Fruit fly (Drosophila melanogaster) whole organism, embryonic: Measurements from ENCODE around the gene CG9672.
A peak's percentile ranks its signal among the peaks of the same experiment; 100 is the strongest.

ENCODE experiments used
- Atf3 ChIP-seq: fragments of 200-800 bp; sonication (Bioruptor generic); optimal IDR thresholded peaks from 3 replicates; lab custom pipeline; 2016; ENCODE audit warnings: missing biosample characterization, missing genetic modification characterization
- CG10321 ChIP-seq: fragments of 200-800 bp; sonication (Bioruptor generic); IDR thresholded peaks from 2 replicates; pipeline ENCODE4 v1.3.6; 2022; ENCODE audit warnings: missing biosample characterization, missing genetic modification characterization
- CG10366 ChIP-seq: fragments of 200-800 bp; sonication (Bioruptor generic); IDR thresholded peaks from 2 replicates; pipeline ENCODE4 v1.3.6; 2022; ENCODE audit warnings: missing biosample characterization, missing genetic modification characterization
- CG10979 ChIP-seq: fragments of 200-800 bp; sonication (Bioruptor generic); optimal IDR thresholded peaks from 2 replicates; lab custom pipeline; 2018; ENCODE audit warnings: missing biosample characterization, mild to moderate bottlenecking, missing genetic modification characterization, moderate library complexity
- CG11093 ChIP-seq: fragments of 200-800 bp; sonication (Bioruptor generic); IDR thresholded peaks from 3 replicates; pipeline ENCODE4 v1.3.6; 2022; ENCODE audit warnings: missing biosample characterization, missing genetic modification characterization
- CG12155 ChIP-seq: fragments of 200-800 bp; sonication (Bioruptor generic); optimal IDR thresholded peaks from 3 replicates; lab custom pipeline; 2016; ENCODE audit warnings: missing biosample characterization, missing genetic modification characterization
- CG15011 ChIP-seq: fragments of 200-800 bp; sonication (Bioruptor generic); optimal IDR thresholded peaks from 3 replicates; lab custom pipeline; 2018; ENCODE audit warnings: missing biosample characterization, mild to moderate bottlenecking, missing genetic modification characterization
- CG1529 ChIP-seq: fragments of 200-800 bp; sonication (Bioruptor generic); optimal IDR thresholded peaks from 3 replicates; lab custom pipeline; 2018; ENCODE audit warnings: missing biosample characterization, missing genetic modification characterization
- CG15696 ChIP-seq: fragments of 200-800 bp; sonication (Bioruptor generic); optimal IDR thresholded peaks from 2 replicates; lab custom pipeline; 2019; ENCODE audit warnings: missing biosample characterization, mild to moderate bottlenecking, missing genetic modification characterization, moderate library complexity
- CG16813 ChIP-seq: fragments of 200-800 bp; sonication (Bioruptor generic); IDR thresholded peaks from 3 replicates; pipeline ENCODE4 v1.3.6; 2022; ENCODE audit warnings: missing biosample characterization, missing genetic modification characterization; ENCODE audit not compliant: partially characterized antibody
- CG17328 ChIP-seq: fragments of 200-800 bp; sonication (Bioruptor generic); IDR thresholded peaks from 2 replicates; pipeline ENCODE4 v1.3.6; 2022; ENCODE audit warnings: missing biosample characterization, missing genetic modification characterization
- CG18476 ChIP-seq: fragments of 200-800 bp; sonication (Bioruptor generic); optimal IDR thresholded peaks from 2 replicates; lab custom pipeline; 2016; ENCODE audit warnings: missing biosample characterization, mild to moderate bottlenecking, missing genetic modification characterization
- CG2120 ChIP-seq: fragments of 200-800 bp; sonication (Bioruptor generic); optimal IDR thresholded peaks from 3 replicates; lab custom pipeline; 2016; ENCODE audit warnings: missing biosample characterization, missing genetic modification characterization
- CG32767 ChIP-seq: fragments of 200-800 bp; sonication (Bioruptor generic); IDR thresholded peaks from 2 replicates; pipeline ENCODE4 v1.3.6; 2022; ENCODE audit warnings: missing biosample characterization, missing genetic modification characterization
- CG3281 ChIP-seq: fragments of 200-800 bp; sonication (Bioruptor generic); optimal IDR thresholded peaks from 3 replicates; lab custom pipeline; 2017; ENCODE audit warnings: missing biosample characterization, mild to moderate bottlenecking, missing genetic modification characterization
- CG4328 ChIP-seq: fragments of 200-800 bp; sonication (Bioruptor generic); optimal IDR thresholded peaks from 3 replicates; lab custom pipeline; 2017; ENCODE audit warnings: missing biosample characterization, missing genetic modification reagents, missing genetic modification characterization
- CG4707 ChIP-seq: fragments of 200-800 bp; sonication (Bioruptor generic); optimal IDR thresholded peaks from 2 replicates; lab custom pipeline; 2018; ENCODE audit warnings: missing biosample characterization, mild to moderate bottlenecking, missing genetic modification characterization, moderate library complexity
- CG7963 ChIP-seq: fragments of 200-800 bp; sonication (Bioruptor generic); IDR thresholded peaks from 3 replicates; pipeline ENCODE4 v1.3.6; 2022; ENCODE audit warnings: missing biosample characterization, missing genetic modification characterization; ENCODE audit not compliant: partially characterized antibody
- CG7987 ChIP-seq: fragments of 200-800 bp; sonication (Bioruptor generic); optimal IDR thresholded peaks from 2 replicates; lab custom pipeline; 2018; ENCODE audit warnings: missing biosample characterization, mild to moderate bottlenecking, missing genetic modification characterization, moderate library complexity
- CG8765 ChIP-seq: fragments of 200-800 bp; sonication (Bioruptor generic); IDR thresholded peaks from 2 replicates; pipeline ENCODE4 v1.3.6; 2022; ENCODE audit warnings: missing biosample characterization, missing genetic modification characterization
- CG9437 ChIP-seq: fragments of 200-800 bp; sonication (Bioruptor generic); optimal IDR thresholded peaks from 2 replicates; lab custom pipeline; 2018; ENCODE audit warnings: missing biosample characterization, mild to moderate bottlenecking, missing genetic modification characterization
- CoRest ChIP-seq: fragments of 200-800 bp; sonication (Bioruptor generic); optimal IDR thresholded peaks from 3 replicates; lab custom pipeline; 2018; ENCODE audit warnings: missing biosample characterization, mild to moderate bottlenecking, missing genetic modification characterization, moderate library complexity
- CrebB ChIP-seq: fragments of 200-800 bp; sonication (Bioruptor generic); optimal IDR thresholded peaks from 3 replicates; lab custom pipeline; 2018; ENCODE audit warnings: missing biosample characterization, mild to moderate bottlenecking, missing genetic modification characterization
- D19B ChIP-seq: fragments of 200-800 bp; sonication (Bioruptor generic); optimal IDR thresholded peaks from 2 replicates; lab custom pipeline; 2017; ENCODE audit warnings: missing biosample characterization, mild to moderate bottlenecking, missing genetic modification characterization
- Dek ChIP-seq: fragments of 200-800 bp; sonication (Bioruptor generic); optimal IDR thresholded peaks from 3 replicates; lab custom pipeline; 2019; ENCODE audit warnings: missing biosample characterization, mild to moderate bottlenecking, missing genetic modification characterization, moderate library complexity
- Eip74EF ChIP-seq, 2 experiments: fragments of 200-800 bp in 1 of 2; fragments of >200 bp in 1 of 2; sonication (Bioruptor generic) in 1 of 2; optimal IDR thresholded peaks; 2 replicates each; lab custom pipeline; 2017 to 2019; ENCODE audit warnings: missing biosample characterization in 2 of 2, missing genetic modification characterization in 2 of 2, mild to moderate bottlenecking in 1 of 2, moderate library complexity in 1 of 2
- Hmx ChIP-seq: fragments of 200-800 bp; sonication (Bioruptor generic); optimal IDR thresholded peaks from 2 replicates; lab custom pipeline; 2016; ENCODE audit warnings: missing biosample characterization, missing genetic modification characterization
- Hsf ChIP-seq: fragments of 200-800 bp; sonication (Bioruptor generic); optimal IDR thresholded peaks from 3 replicates; lab custom pipeline; 2016; ENCODE audit warnings: missing biosample characterization, missing genetic modification characterization
- Lhr ChIP-seq: fragments of 200-800 bp; sonication (Bioruptor generic); optimal IDR thresholded peaks from 3 replicates; lab custom pipeline; 2017; ENCODE audit warnings: mild to moderate bottlenecking, missing biosample characterization, missing genetic modification reagents, missing genetic modification characterization
- Rfx ChIP-seq: fragments of 200-800 bp; sonication (Bioruptor generic); IDR thresholded peaks from 2 replicates; pipeline ENCODE4 v1.3.6; 2022; ENCODE audit warnings: missing biosample characterization, missing genetic modification characterization
- Tbp ChIP-seq: fragments of >200 bp; optimal IDR thresholded peaks from 2 replicates; lab custom pipeline; 2018; ENCODE audit warnings: missing biosample characterization, missing genetic modification characterization
- ac ChIP-seq: fragments of 200-800 bp; sonication (Bioruptor generic); optimal IDR thresholded peaks from 3 replicates; lab custom pipeline; 2017; ENCODE audit warnings: missing biosample characterization, mild to moderate bottlenecking, missing genetic modification characterization
- chinmo ChIP-seq: fragments of 200-800 bp; sonication (Bioruptor generic); IDR thresholded peaks from 4 replicates; pipeline ENCODE4 v1.3.6; 2022; ENCODE audit warnings: missing biosample characterization, missing genetic modification characterization; ENCODE audit not compliant: partially characterized antibody
- dan ChIP-seq: fragments of 200-800 bp; sonication (Bioruptor generic); IDR thresholded peaks from 2 replicates; pipeline ENCODE4 v1.3.6; 2022; ENCODE audit warnings: missing biosample characterization, missing genetic modification characterization
- ewg ChIP-seq: fragments of 200-800 bp; sonication (Bioruptor generic); optimal IDR thresholded peaks from 3 replicates; lab custom pipeline; 2017; ENCODE audit warnings: mild to moderate bottlenecking, missing biosample characterization, missing genetic modification reagents, missing genetic modification characterization
- klu ChIP-seq: fragments of 200-800 bp; sonication (Bioruptor generic); IDR thresholded peaks from 2 replicates; pipeline ENCODE4 v1.3.6; 2022; ENCODE audit warnings: missing biosample characterization, missing genetic modification characterization
- luna ChIP-seq: fragments of 200-800 bp; sonication (Bioruptor generic); optimal IDR thresholded peaks from 2 replicates; lab custom pipeline; 2016; ENCODE audit warnings: missing biosample characterization, missing genetic modification characterization
- nerfin-2 ChIP-seq: fragments of 200-800 bp; sonication (Bioruptor generic); IDR thresholded peaks from 2 replicates; pipeline ENCODE4 v1.3.6; 2022; ENCODE audit warnings: missing biosample characterization, missing genetic modification characterization; ENCODE audit not compliant: partially characterized antibody
- pfk ChIP-seq: fragments of 200-800 bp; sonication (Bioruptor generic); optimal IDR thresholded peaks from 2 replicates; lab custom pipeline; 2018; ENCODE audit warnings: missing biosample characterization, mild to moderate bottlenecking, missing genetic modification characterization, moderate library complexity
- ranshi ChIP-seq: fragments of 200-800 bp; sonication (Bioruptor generic); IDR thresholded peaks from 2 replicates; pipeline ENCODE4 v1.3.6; 2022; ENCODE audit warnings: missing biosample characterization, missing genetic modification characterization
- row ChIP-seq: fragments of 200-800 bp; sonication (Bioruptor generic); IDR thresholded peaks from 3 replicates; pipeline ENCODE4 v1.3.6; 2022; ENCODE audit warnings: missing biosample characterization, missing genetic modification characterization
- shn ChIP-seq: fragments of 200-800 bp; sonication (Bioruptor generic); optimal IDR thresholded peaks from 3 replicates; lab custom pipeline; 2016; ENCODE audit warnings: missing biosample characterization, missing genetic modification characterization
- slou ChIP-seq: fragments of 200-800 bp; sonication (Bioruptor generic); optimal IDR thresholded peaks from 3 replicates; lab custom pipeline; 2016; ENCODE audit warnings: missing biosample characterization, missing genetic modification characterization
- tgo ChIP-seq: fragments of 200-800 bp; sonication (Bioruptor generic); IDR thresholded peaks from 3 replicates; pipeline ENCODE4 v1.3.6; 2022; ENCODE audit warnings: missing biosample characterization, missing genetic modification characterization
- twi ChIP-seq: fragments of 200-800 bp; optimal IDR thresholded peaks from 2 replicates; lab custom pipeline; 2019; ENCODE audit warnings: missing biosample characterization, mild to moderate bottlenecking, missing genetic modification characterization, moderate library complexity
- tx ChIP-seq: fragments of 200-800 bp; sonication (Bioruptor generic); optimal IDR thresholded peaks from 2 replicates; lab custom pipeline; 2016; ENCODE audit warnings: missing biosample characterization, missing genetic modification characterization
- usp ChIP-seq: fragments of >200 bp; optimal IDR thresholded peaks from 2 replicates; lab custom pipeline; 2017; ENCODE audit warnings: missing biosample characterization, missing genetic modification characterization
- zen2 ChIP-seq: fragments of 200-800 bp; sonication (Bioruptor generic); IDR thresholded peaks from 3 replicates; pipeline ENCODE4 v1.3.6; 2022; ENCODE audit warnings: missing biosample characterization, missing genetic modification characterization; ENCODE audit not compliant: partially characterized antibody

The CG9672 gene

dm6 chrX:16750712-16751578 is 44.3 kb upstream of the CG9672 start (continued):
- TF ChIP-seq CG32767 (peak; percentile 39; the same call in 1 of the 2 replicates), chinmo (GFP tag; lab: Robert Waterston, UW) (0 out of 4 replicates have a peak, but pooled peaks have one; percentile 14), CG7963 (GFP tag; lab: Robert Waterston, UW) (no peak), tgo (GFP tag; lab: Robert Waterston, UW) (peak; percentile 47; the same call in 1 of the 3 replicates), CG9437 (GFP tag; lab: Kevin White, UChicago) (peak; percentile 53), Tbp (no peak), Hsf (peak; percentile 33), zen2 (GFP tag; lab: Robert Waterston, UW) (no peak), CoRest (tag; lab: Kevin White, UChicago) (peak; percentile 85), ranshi (GFP tag; lab: Robert Waterston, UW) (peak; percentile 46; the same call in 1 of the 2 replicates), shn (GFP tag; lab: Kevin White, UChicago) (no peak), Eip74EF (GFP tag; optimal IDR thresholded peaks at IDR 0.05; lab: Kevin White, UChicago) (peak in 1 of 2 experiments; percentile 72), CG4707 (GFP tag; lab: Kevin White, UChicago) (peak; percentile 5), CG12155 (GFP tag; lab: Kevin White, UChicago) (peak; percentile 22), Atf3 (GFP tag; lab: Kevin White, UChicago) (no peak), twi (tag; lab: Kevin White, UChicago) (peak; percentile 51), CG15011 (peak; percentile 56), ewg (GFP tag; lab: Kevin White, UChicago) (peak; percentile 47), tx (GFP tag; lab: Kevin White, UChicago) (no peak), CG7987 (peak; percentile 2), CG10366 (GFP tag; lab: Robert Waterston, UW) (peak; percentile 39), CG11093 (no peak), CG18476 (GFP tag; lab: Kevin White, UChicago) (peak; percentile 53), luna (GFP tag; lab: Kevin White, UChicago) (no peak), klu (GFP tag; lab: Robert Waterston, UW) (no peak), row (GFP tag; lab: Robert Waterston, UW) (peak; percentile 79), CrebB (tag; lab: Kevin White, UChicago) (peak; percentile 62), Dek (tag; lab: Kevin White, UChicago) (peak; percentile 67), CG1529 (GFP tag; lab: Kevin White, UChicago) (peak; percentile 50), CG15696 (tag; lab: Kevin White, UChicago) (peak; percentile 83), CG17328 (GFP tag; lab: Robert Waterston, UW) (peak; percentile 53), ac (GFP tag; lab: Kevin White, UChicago) (peak; percentile 49), CG4328 (GFP tag; lab: Kevin White, UChicago) (peak; percentile 69), CG8765 (no peak), usp (GFP tag; lab: Kevin White, UChicago) (no peak), CG3281 (GFP tag; lab: Kevin White, UChicago) (peak; percentile 69), CG10979 (tag; lab: Kevin White, UChicago) (peak; percentile 86), CG2120 (GFP tag; lab: Kevin White, UChicago) (peak; percentile 45), D19B (GFP tag; lab: Kevin White, UChicago) (peak; percentile 15), pfk (no peak), Rfx (GFP tag; lab: Robert Waterston, UW) (peak; percentile 70), nerfin-2 (GFP tag; lab: Robert Waterston, UW) (no peak), dan (GFP tag; lab: Robert Waterston, UW) (no peak), CG16813 (GFP tag; lab: Robert Waterston, UW) (no peak), slou (GFP tag; lab: Kevin White, UChicago) (peak; percentile 18), Lhr (GFP tag; lab: Kevin White, UChicago) (peak; percentile 29), Hmx (GFP tag; lab: Kevin White, UChicago) (no peak), CG10321 (no peak)
